Fruit fly (Drosophila melanogaster) whole organism, embryonic: ENCODE data around the gene scat.

Experiments used
- CG12219 ChIP-seq: fragments of 200-800 bp; sonication (Bioruptor generic); optimal IDR thresholded peaks from 3 replicates; lab custom pipeline; 2018; ENCODE audit warnings: missing biosample characterization, mild to moderate bottlenecking, missing genetic modification characterization
- CG15269 ChIP-seq: fragments of 200-800 bp; sonication (Bioruptor generic); optimal IDR thresholded peaks from 2 replicates; lab custom pipeline; 2018; ENCODE audit warnings: missing biosample characterization, mild to moderate bottlenecking, missing genetic modification characterization, moderate library complexity
- CG17359 ChIP-seq: fragments of 200-800 bp; sonication (Bioruptor generic); optimal IDR thresholded peaks from 3 replicates; lab custom pipeline; 2018; ENCODE audit warnings: missing biosample characterization, mild to moderate bottlenecking, missing genetic modification characterization, moderate library complexity
- CG17361 ChIP-seq: fragments of 200-800 bp; sonication (Bioruptor generic); IDR thresholded peaks from 3 replicates; pipeline ENCODE4 v1.3.6; 2022; ENCODE audit warnings: missing biosample characterization, missing genetic modification characterization
- CG2712 ChIP-seq: fragments of 200-800 bp; optimal IDR thresholded peaks from 3 replicates; lab custom pipeline; 2019; ENCODE audit warnings: missing biosample characterization, mild to moderate bottlenecking, missing genetic modification characterization, moderate library complexity
- CG9797 ChIP-seq: fragments of 200-800 bp; sonication (Bioruptor generic); optimal IDR thresholded peaks from 3 replicates; lab custom pipeline; 2018; ENCODE audit warnings: missing biosample characterization, mild to moderate bottlenecking, missing genetic modification characterization
- Dek ChIP-seq: fragments of 200-800 bp; sonication (Bioruptor generic); optimal IDR thresholded peaks from 3 replicates; lab custom pipeline; 2019; ENCODE audit warnings: missing biosample characterization, mild to moderate bottlenecking, missing genetic modification characterization, moderate library complexity
- Fer3 ChIP-seq: fragments of 200-800 bp; sonication (Bioruptor generic); optimal IDR thresholded peaks from 2 replicates; lab custom pipeline; 2018; ENCODE audit warnings: missing biosample characterization, mild to moderate bottlenecking, missing genetic modification characterization, moderate library complexity
- Hr39 ChIP-seq: fragments of >200 bp; optimal IDR thresholded peaks from 2 replicates; lab custom pipeline; 2017
- Myb ChIP-seq: fragments of 200-800 bp; sonication (Bioruptor generic); optimal IDR thresholded peaks from 2 replicates; lab custom pipeline; 2016; ENCODE audit warnings: missing biosample characterization, missing genetic modification characterization
- cas ChIP-seq: fragments of 200-800 bp; sonication (Bioruptor generic); IDR thresholded peaks from 2 replicates; pipeline ENCODE4 v1.3.6; 2022; ENCODE audit warnings: missing biosample characterization, missing genetic modification characterization
- chinmo ChIP-seq: fragments of 200-800 bp; sonication (Bioruptor generic); IDR thresholded peaks from 4 replicates; pipeline ENCODE4 v1.3.6; 2022; ENCODE audit warnings: missing biosample characterization, missing genetic modification characterization; ENCODE audit not compliant: partially characterized antibody
- sens-2 ChIP-seq: fragments of 200-800 bp; sonication (Bioruptor generic); IDR thresholded peaks from 2 replicates; pipeline ENCODE4 v1.3.6; 2022; ENCODE audit warnings: missing biosample characterization, missing genetic modification characterization

DNA sequence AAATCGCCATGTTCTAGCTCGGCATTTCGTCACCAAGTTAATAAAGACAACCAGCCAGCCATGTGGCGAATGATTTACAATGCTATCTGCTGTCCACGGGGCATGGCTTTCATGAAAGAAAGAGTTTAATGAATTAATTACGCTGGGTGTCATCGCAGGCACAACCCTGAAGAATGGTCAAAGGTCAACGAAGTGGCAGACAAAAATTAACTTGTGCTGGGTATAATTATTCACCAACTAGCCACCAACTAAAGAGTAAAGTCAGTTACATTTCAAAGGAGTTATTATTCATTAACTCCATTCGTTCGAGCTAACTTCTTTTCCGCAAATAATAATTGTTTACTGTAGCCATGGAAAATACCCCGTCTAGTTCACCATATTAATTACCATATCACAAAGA is 26.3 kb downstream of the scat start:
- TF ChIP-seq Fer3 (tag; lab: Kevin White, UChicago) (no peak), Myb (no peak), CG9797 (GFP tag; lab: Kevin White, UChicago) (no peak), chinmo (GFP tag; lab: Robert Waterston, UW) (no peak), Dek (tag; lab: Kevin White, UChicago) (no peak), CG12219 (GFP tag; lab: Kevin White, UChicago) (no peak), sens-2 (GFP tag; lab: Robert Waterston, UW) (no peak), CG2712 (tag; lab: Kevin White, UChicago) (no peak), CG17361 (GFP tag; lab: Robert Waterston, UW) (no peak), CG15269 (tag; lab: Kevin White, UChicago) (no peak), cas (GFP tag; lab: Robert Waterston, UW) (no peak), Hr39 (no peak), CG17359 (tag; lab: Kevin White, UChicago) (no peak)
